Fruit fly (Drosophila melanogaster) whole organism, embryonic: Measurements from ENCODE around the gene CG42638.
"Not testable (repeated sequence)": the region's sequence is repeated elsewhere in the genome, so short reads cannot be mapped to it uniquely, and the experiment has no call there.

Experiments
- Ada2b ChIP-seq: fragments of 200-800 bp; sonication (Bioruptor generic); IDR thresholded peaks from 2 replicates; pipeline ENCODE4 v1.3.6; 2022; ENCODE audit warnings: missing biosample characterization, missing genetic modification characterization
- Asciz ChIP-seq: fragments of 200-800 bp; sonication (Bioruptor generic); optimal IDR thresholded peaks from 2 replicates; lab custom pipeline; 2017; ENCODE audit warnings: missing biosample characterization, mild to moderate bottlenecking, missing genetic modification characterization, missing genetic modification reagents
- CG11695 ChIP-seq: fragments of 200-800 bp; sonication (Bioruptor generic); IDR thresholded peaks from 3 replicates; pipeline ENCODE4 v1.3.6; 2022; ENCODE audit warnings: missing biosample characterization, missing genetic modification characterization
- CG12155 ChIP-seq: fragments of 200-800 bp; sonication (Bioruptor generic); optimal IDR thresholded peaks from 3 replicates; lab custom pipeline; 2016; ENCODE audit warnings: missing biosample characterization, missing genetic modification characterization
- CG13624 ChIP-seq: fragments of 200-800 bp; sonication (Bioruptor generic); optimal IDR thresholded peaks from 2 replicates; lab custom pipeline; 2016; ENCODE audit warnings: missing biosample characterization, missing genetic modification characterization
- CG16815 ChIP-seq: fragments of 200-800 bp; sonication (Bioruptor generic); optimal IDR thresholded peaks from 3 replicates; lab custom pipeline; 2017; ENCODE audit warnings: missing biosample characterization, mild to moderate bottlenecking, missing genetic modification characterization
- CG16863 ChIP-seq: fragments of 200-800 bp; sonication (Bioruptor generic); optimal IDR thresholded peaks from 3 replicates; lab custom pipeline; 2016; ENCODE audit warnings: missing biosample characterization, missing genetic modification characterization
- CG17802 ChIP-seq: fragments of 200-800 bp; sonication (Bioruptor generic); optimal IDR thresholded peaks from 2 replicates; lab custom pipeline; 2018; ENCODE audit warnings: missing biosample characterization, mild to moderate bottlenecking, missing genetic modification characterization, moderate library complexity
- CG1792 ChIP-seq: fragments of 200-800 bp; sonication (Bioruptor generic); optimal IDR thresholded peaks from 2 replicates; lab custom pipeline; 2016; ENCODE audit warnings: missing biosample characterization, missing genetic modification characterization
- CG18011 ChIP-seq: fragments of 200-800 bp; sonication (Bioruptor generic); optimal IDR thresholded peaks from 2 replicates; lab custom pipeline; 2017; ENCODE audit warnings: missing biosample characterization, missing genetic modification characterization, mild to moderate bottlenecking, moderate library complexity, missing genotype
- CG30403 ChIP-seq: fragments of 200-800 bp; sonication (Bioruptor generic); optimal IDR thresholded peaks from 3 replicates; lab custom pipeline; 2016; ENCODE audit warnings: missing biosample characterization, missing genetic modification characterization
- CG34224 ChIP-seq: fragments of 200-800 bp; sonication (Bioruptor generic); IDR thresholded peaks from 3 replicates; pipeline ENCODE4 v1.3.6; 2022; ENCODE audit warnings: missing biosample characterization, missing genetic modification characterization; ENCODE audit not compliant: partially characterized antibody
- CG3847 ChIP-seq: fragments of 200-800 bp; sonication (Bioruptor generic); IDR thresholded peaks from 2 replicates; pipeline ENCODE4 v1.3.6; 2022; ENCODE audit warnings: missing biosample characterization, missing genetic modification characterization
- CG4360 ChIP-seq: fragments of 200-800 bp; sonication (Bioruptor generic); IDR thresholded peaks from 2 replicates; pipeline ENCODE4 v1.3.6; 2022; ENCODE audit warnings: missing biosample characterization, missing genetic modification characterization
- CG6272 ChIP-seq: fragments of 200-800 bp; sonication (Bioruptor generic); IDR thresholded peaks from 2 replicates; pipeline ENCODE4 v1.3.6; 2022; ENCODE audit warnings: missing biosample characterization, missing genetic modification characterization
- CG7357 ChIP-seq: fragments of 200-800 bp; sonication (Bioruptor generic); IDR thresholded peaks from 3 replicates; pipeline ENCODE4 v1.3.6; 2022; ENCODE audit warnings: missing biosample characterization, missing genetic modification characterization
- CG7786 ChIP-seq: fragments of 200-800 bp; sonication (Bioruptor generic); optimal IDR thresholded peaks from 2 replicates; lab custom pipeline; 2016; ENCODE audit warnings: missing biosample characterization, missing genetic modification characterization
- CG8281 ChIP-seq: fragments of 200-800 bp; sonication (Bioruptor generic); optimal IDR thresholded peaks from 2 replicates; lab custom pipeline; 2018; ENCODE audit warnings: missing biosample characterization, mild to moderate bottlenecking, missing genetic modification characterization, moderate library complexity
- Camta ChIP-seq: fragments of 200-800 bp; sonication (Bioruptor generic); optimal IDR thresholded peaks from 2 replicates; lab custom pipeline; 2016; ENCODE audit warnings: missing biosample characterization, missing genetic modification characterization
- CoRest ChIP-seq: fragments of 200-800 bp; sonication (Bioruptor generic); optimal IDR thresholded peaks from 3 replicates; lab custom pipeline; 2018; ENCODE audit warnings: missing biosample characterization, mild to moderate bottlenecking, missing genetic modification characterization, moderate library complexity
- Dek ChIP-seq: fragments of 200-800 bp; sonication (Bioruptor generic); optimal IDR thresholded peaks from 3 replicates; lab custom pipeline; 2019; ENCODE audit warnings: missing biosample characterization, mild to moderate bottlenecking, missing genetic modification characterization, moderate library complexity
- Dfd ChIP-seq, 2 experiments: fragments of >200 bp; optimal IDR thresholded peaks; 2 replicates each; lab custom pipeline; 2017; ENCODE audit warnings: missing biosample characterization in 2 of 2, missing genetic modification characterization in 2 of 2
- Fer1 ChIP-seq: fragments of 200-800 bp; sonication (Bioruptor generic); optimal IDR thresholded peaks from 2 replicates; lab custom pipeline; 2017; ENCODE audit warnings: missing biosample characterization, mild to moderate bottlenecking, missing genetic modification characterization
- Hey ChIP-seq: fragments of 200-800 bp; sonication (Bioruptor generic); optimal IDR thresholded peaks from 3 replicates; lab custom pipeline; 2018; ENCODE audit warnings: missing biosample characterization, mild to moderate bottlenecking, missing genetic modification characterization
- Hr39 ChIP-seq: fragments of >200 bp; optimal IDR thresholded peaks from 2 replicates; lab custom pipeline; 2017
- Lhr ChIP-seq: fragments of 200-800 bp; sonication (Bioruptor generic); optimal IDR thresholded peaks from 3 replicates; lab custom pipeline; 2017; ENCODE audit warnings: mild to moderate bottlenecking, missing biosample characterization, missing genetic modification reagents, missing genetic modification characterization
- NFAT ChIP-seq: fragments of 200-800 bp; sonication (Bioruptor generic); IDR thresholded peaks from 2 replicates; pipeline ENCODE4 v1.3.6; 2022; ENCODE audit warnings: missing biosample characterization, missing genetic modification characterization
- Oaz ChIP-seq: fragments of 200-800 bp; sonication (Bioruptor generic); IDR thresholded peaks from 2 replicates; pipeline ENCODE4 v1.3.6; 2022; ENCODE audit warnings: missing biosample characterization, missing genetic modification characterization
- Side ChIP-seq: fragments of 200-800 bp; sonication (Bioruptor generic); optimal IDR thresholded peaks from 2 replicates; lab custom pipeline; 2016; ENCODE audit warnings: missing biosample characterization, missing genetic modification characterization
- Xbp1 ChIP-seq: fragments of 200-800 bp; sonication (Bioruptor generic); optimal IDR thresholded peaks from 3 replicates; lab custom pipeline; 2016; ENCODE audit warnings: missing biosample characterization, mild to moderate bottlenecking, missing genetic modification characterization
- YL-1 ChIP-seq: fragments of 200-800 bp; sonication (Bioruptor generic); optimal IDR thresholded peaks from 3 replicates; lab custom pipeline; 2017; ENCODE audit warnings: missing biosample characterization, mild to moderate bottlenecking, missing genetic modification characterization
- al ChIP-seq: fragments of 200-800 bp; sonication (Bioruptor generic); IDR thresholded peaks from 2 replicates; pipeline ENCODE4 v1.3.6; 2022; ENCODE audit warnings: missing biosample characterization, missing genetic modification characterization
- bab2 ChIP-seq: fragments of 200-800 bp; sonication (Bioruptor generic); optimal IDR thresholded peaks from 2 replicates; lab custom pipeline; 2016; ENCODE audit warnings: missing biosample characterization, missing genetic modification characterization
- bcd ChIP-seq: fragments of 200-800 bp; sonication (Bioruptor generic); optimal IDR thresholded peaks from 2 replicates; lab custom pipeline; 2017; ENCODE audit warnings: missing biosample characterization, mild to moderate bottlenecking, missing genetic modification characterization
- cad ChIP-seq: fragments of >200 bp; optimal IDR thresholded peaks from 2 replicates; lab custom pipeline; 2017; ENCODE audit warnings: missing biosample characterization, missing genetic modification characterization
- croc ChIP-seq: fragments of 200-800 bp; sonication (Bioruptor generic); conservative IDR thresholded peaks from 3 replicates; pipeline ENCODE4 v1.3.6; 2022; ENCODE audit warnings: missing biosample characterization, missing genetic modification characterization
- crol ChIP-seq: fragments of 200-800 bp; sonication (Bioruptor generic); IDR thresholded peaks from 2 replicates; pipeline ENCODE4 v1.3.6; 2022; ENCODE audit warnings: missing biosample characterization, missing genetic modification characterization
- en ChIP-seq: fragments of 200-800 bp; sonication (Bioruptor generic); optimal IDR thresholded peaks from 2 replicates; lab custom pipeline; 2016; ENCODE audit warnings: missing biosample characterization, missing genetic modification characterization
- esg ChIP-seq: fragments of 200-800 bp; sonication (Bioruptor generic); conservative IDR thresholded peaks from 2 replicates; pipeline ENCODE4 v1.3.6; 2022; ENCODE audit warnings: missing biosample characterization, missing genetic modification characterization
- exex ChIP-seq: fragments of 200-800 bp; sonication (Bioruptor generic); optimal IDR thresholded peaks from 4 replicates; lab custom pipeline; 2018; ENCODE audit warnings: missing biosample characterization, mild to moderate bottlenecking, missing genetic modification characterization, moderate library complexity
- gcm2 ChIP-seq: fragments of 200-800 bp; sonication (Bioruptor generic); optimal IDR thresholded peaks from 2 replicates; lab custom pipeline; 2016; ENCODE audit warnings: missing biosample characterization, missing genetic modification characterization
- gsb-n ChIP-seq: fragments of 200-800 bp; sonication (Bioruptor generic); optimal IDR thresholded peaks from 3 replicates; lab custom pipeline; 2018; ENCODE audit warnings: missing biosample characterization, mild to moderate bottlenecking, missing genetic modification characterization
- insv ChIP-seq, 2 experiments: fragments of 200-800 bp; sonication (Bioruptor generic); optimal IDR thresholded peaks; 3 replicates each; lab custom pipeline; 2016 to 2018; ENCODE audit warnings: missing biosample characterization in 2 of 2, missing genetic modification characterization in 2 of 2
- pb ChIP-seq: fragments of 200-800 bp; sonication (Bioruptor generic); optimal IDR thresholded peaks from 3 replicates; lab custom pipeline; 2016; ENCODE audit warnings: missing biosample characterization, missing genetic modification characterization
- salm ChIP-seq: fragments of 200-800 bp; sonication (Bioruptor generic); optimal IDR thresholded peaks from 2 replicates; lab custom pipeline; 2018; ENCODE audit warnings: missing biosample characterization, mild to moderate bottlenecking, missing genetic modification characterization
- sim ChIP-seq: fragments of 200-800 bp; sonication (Bioruptor generic); IDR thresholded peaks from 2 replicates; pipeline ENCODE4 v1.3.6; 2022; ENCODE audit warnings: missing biosample characterization, missing genetic modification characterization
- wek ChIP-seq: fragments of 200-800 bp; sonication (Bioruptor generic); optimal IDR thresholded peaks from 3 replicates; lab custom pipeline; 2018; ENCODE audit warnings: missing biosample characterization, mild to moderate bottlenecking, missing genetic modification characterization, moderate library complexity

CG42638 gene

DNA sequence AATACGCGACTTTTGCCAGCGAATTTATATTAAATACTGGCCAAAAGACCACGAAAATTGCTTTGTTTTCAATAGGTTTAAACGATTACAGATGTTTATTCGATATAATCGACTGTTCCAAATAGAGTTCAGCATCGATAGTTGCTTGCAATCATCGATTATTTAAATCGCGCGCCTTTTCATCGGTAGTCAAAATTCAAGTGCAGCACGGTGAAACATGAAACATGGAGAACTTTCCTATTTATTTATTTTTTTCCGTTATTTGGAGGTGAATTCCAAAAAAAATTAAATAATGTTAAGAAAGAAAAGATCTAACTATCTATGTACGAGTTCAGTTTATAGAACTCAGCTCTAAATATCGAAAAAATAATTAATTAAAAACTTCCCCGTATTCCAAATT lies at the start of gene CG42638:
CG42638 (minus strand) TSS at position 101 of the 400 bp plus-strand sequence.
- not testable (repeated sequence) for TF ChIP-seq CoRest (tag; lab: Kevin White, UChicago); Side (GFP tag; lab: Kevin White, UChicago); CG6272 (GFP tag; lab: Robert Waterston, UW)

DNA sequence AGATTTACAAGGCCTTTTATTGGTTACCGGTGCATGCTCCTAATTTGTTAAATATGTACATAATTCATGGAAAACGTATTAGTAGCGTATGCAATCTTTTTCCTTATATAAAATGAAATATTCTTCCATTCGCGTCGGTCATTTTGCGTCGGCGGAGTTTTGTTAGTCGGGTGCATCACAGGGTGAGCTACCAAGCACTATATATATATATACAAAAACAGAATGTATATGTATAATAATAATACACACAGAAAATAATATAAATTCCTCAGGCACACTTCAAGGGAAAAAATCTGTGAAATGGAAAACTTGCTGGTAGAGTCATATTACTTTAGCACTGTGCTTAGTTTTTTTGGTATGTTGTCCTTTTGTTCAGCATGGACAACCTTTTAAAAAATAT lies 49.4 kb upstream of the CG42638 start, which contains the start of gene Ir76a:
Ir76a (plus strand) TSS at position 301 of the 400 bp plus-strand sequence.
- TF ChIP-seq gsb-n (tag; lab: Kevin White, UChicago) (no peak), Hey (no peak), CoRest (tag; lab: Kevin White, UChicago) (no peak), CG1792 (GFP tag; lab: Kevin White, UChicago) (no peak), crol (GFP tag; lab: Robert Waterston, UW) (no peak), Fer1 (GFP tag; lab: Kevin White, UChicago) (no peak), CG16815 (GFP tag; lab: Kevin White, UChicago) (no peak), croc (GFP tag; lab: Robert Waterston, UW) (no peak), Ada2b (GFP tag; lab: Robert Waterston, UW) (no peak), exex (tag; lab: Kevin White, UChicago) (no peak), YL-1 (GFP tag; lab: Kevin White, UChicago) (no peak), CG18011 (GFP tag; lab: Kevin White, UChicago) (no peak)

- TF ChIP-seq Oaz (no peak; the same call in 1 of the 2 replicates), bab2 (GFP tag; lab: Kevin White, UChicago) (peak; percentile 70), sim (peak; percentile 56; the same call in 1 of the 2 replicates), CG34224 (0 out of 3 replicates have a peak, but pooled peaks have one; percentile 12), insv (GFP tag; optimal IDR thresholded peaks at IDR 0.05; lab: Kevin White, UChicago) (peak in 1 of 2 experiments; percentile 63), CG8281 (tag; lab: Kevin White, UChicago) (peak; percentile 69), CG4360 (GFP tag; lab: Robert Waterston, UW) (no peak), CG7357 (GFP tag; lab: Robert Waterston, UW) (peak; percentile 55; the same call in 1 of the 3 replicates), Asciz (peak; percentile 85), Xbp1 (GFP tag; lab: Kevin White, UChicago) (peak; percentile 82), cad (no peak), Dek (peak; percentile 77), pb (GFP tag; lab: Kevin White, UChicago) (peak; percentile 88), en (GFP tag; lab: Kevin White, UChicago) (peak; percentile 19), bcd (GFP tag; lab: Kevin White, UChicago) (peak; percentile 85), gcm2 (GFP tag; lab: Kevin White, UChicago) (peak; percentile 23), CG7786 (GFP tag; lab: Kevin White, UChicago) (peak; percentile 81), Dfd (GFP tag; optimal IDR thresholded peaks at IDR 0.05; lab: Kevin White, UChicago) (no peak), CG3847 (GFP tag; lab: Robert Waterston, UW) (peak; percentile 74), CG13624 (GFP tag; lab: Kevin White, UChicago) (peak; percentile 85), esg (GFP tag; lab: Robert Waterston, UW) (peak; percentile 57), salm (peak; percentile 76), croc (GFP tag; lab: Robert Waterston, UW) (peak; percentile 49; the same call in 2 of the 3 replicates), Hr39 (lab: Kevin White, UChicago) (no peak), CG17802 (peak; percentile 44), CG12155 (GFP tag; lab: Kevin White, UChicago) (peak; percentile 66), Lhr (GFP tag; lab: Kevin White, UChicago) (peak; percentile 57), CG11695 (peak; percentile 71), CG16863 (peak; percentile 79), CG30403 (GFP tag; lab: Kevin White, UChicago) (peak; percentile 88), Camta (GFP tag; lab: Kevin White, UChicago) (peak; percentile 76), wek (peak; percentile 66), NFAT (GFP tag; lab: Robert Waterston, UW) (peak; percentile 89), al (peak; percentile 62)
These were observed 44.8 kb upstream of the CG42638 start for dm6 chr3L:19794203-19794802.
